Fruit fly (Drosophila melanogaster) whole organism, embryonic: Measurements from ENCODE around the gene CG43675.

Source experiments
- Asciz ChIP-seq: fragments of 200-800 bp; sonication (Bioruptor generic); optimal IDR thresholded peaks from 2 replicates; lab custom pipeline; 2017; ENCODE audit warnings: missing biosample characterization, mild to moderate bottlenecking, missing genetic modification characterization, missing genetic modification reagents
- Awh ChIP-seq: fragments of 200-800 bp; sonication (Bioruptor generic); IDR thresholded peaks from 2 replicates; pipeline ENCODE4, ENCODE4 v1.3.6; 2022; ENCODE audit warnings: missing biosample characterization, missing genetic modification characterization
- Blimp-1 ChIP-seq: fragments of 200-800 bp; sonication (Bioruptor generic); optimal IDR thresholded peaks from 3 replicates; lab custom pipeline; 2018; ENCODE audit warnings: missing biosample characterization, missing genetic modification characterization, mild to moderate bottlenecking, moderate library complexity, missing genetic modification reagents
- CG10267 ChIP-seq: fragments of 200-800 bp; sonication (Bioruptor generic); optimal IDR thresholded peaks from 2 replicates; lab custom pipeline; 2018; ENCODE audit warnings: missing biosample characterization, mild to moderate bottlenecking, missing genetic modification characterization, moderate library complexity
- CG10543 ChIP-seq: fragments of 200-800 bp; sonication (Bioruptor generic); optimal IDR thresholded peaks from 3 replicates; lab custom pipeline; 2017; ENCODE audit warnings: missing biosample characterization, mild to moderate bottlenecking, missing genetic modification characterization, moderate library complexity
- CG11398 ChIP-seq: fragments of 200-800 bp; sonication (Bioruptor generic); optimal IDR thresholded peaks from 2 replicates; lab custom pipeline; 2016; ENCODE audit warnings: missing biosample characterization, missing genetic modification characterization
- CG12071 ChIP-seq: fragments of 200-800 bp; sonication (Bioruptor generic); optimal IDR thresholded peaks from 3 replicates; lab custom pipeline; 2018; ENCODE audit warnings: missing biosample characterization, mild to moderate bottlenecking, missing genetic modification characterization
- CG12236 ChIP-seq: fragments of 200-800 bp; sonication (Bioruptor generic); optimal IDR thresholded peaks from 2 replicates; lab custom pipeline; 2016; ENCODE audit warnings: missing biosample characterization, missing genetic modification characterization
- CG12299 ChIP-seq: fragments of 200-800 bp; sonication (Bioruptor generic); optimal IDR thresholded peaks from 2 replicates; lab custom pipeline; 2018; ENCODE audit warnings: missing biosample characterization, mild to moderate bottlenecking, missing genetic modification characterization
- CG12659 ChIP-seq: fragments of 200-800 bp; sonication (Bioruptor generic); optimal IDR thresholded peaks from 3 replicates; lab custom pipeline; 2017; ENCODE audit warnings: mild to moderate bottlenecking, missing biosample characterization, missing genetic modification reagents, missing genetic modification characterization
- CG12769 ChIP-seq: fragments of 200-800 bp; sonication (Bioruptor generic); optimal IDR thresholded peaks from 2 replicates; lab custom pipeline; 2019; ENCODE audit warnings: missing biosample characterization, mild to moderate bottlenecking, missing genetic modification characterization, moderate library complexity
- CG13296 ChIP-seq: fragments of 200-800 bp; sonication (Bioruptor generic); optimal IDR thresholded peaks from 3 replicates; lab custom pipeline; 2018; ENCODE audit warnings: missing biosample characterization, mild to moderate bottlenecking, missing genetic modification characterization
- CG16863 ChIP-seq: fragments of 200-800 bp; sonication (Bioruptor generic); optimal IDR thresholded peaks from 3 replicates; lab custom pipeline; 2016; ENCODE audit warnings: missing biosample characterization, missing genetic modification characterization
- CG17359 ChIP-seq: fragments of 200-800 bp; sonication (Bioruptor generic); optimal IDR thresholded peaks from 3 replicates; lab custom pipeline; 2018; ENCODE audit warnings: missing biosample characterization, mild to moderate bottlenecking, missing genetic modification characterization, moderate library complexity
- CG17361 ChIP-seq: fragments of 200-800 bp; sonication (Bioruptor generic); IDR thresholded peaks from 3 replicates; pipeline ENCODE4 v1.3.6; 2022; ENCODE audit warnings: missing biosample characterization, missing genetic modification characterization
- CG17612 ChIP-seq: fragments of 200-800 bp; sonication (Bioruptor generic); IDR thresholded peaks from 2 replicates; pipeline ENCODE4 v1.3.6; 2022; ENCODE audit warnings: missing biosample characterization, missing genetic modification characterization
- CG17802 ChIP-seq: fragments of 200-800 bp; sonication (Bioruptor generic); optimal IDR thresholded peaks from 2 replicates; lab custom pipeline; 2018; ENCODE audit warnings: missing biosample characterization, mild to moderate bottlenecking, missing genetic modification characterization, moderate library complexity
- CG17829 ChIP-seq: fragments of 200-800 bp; optimal IDR thresholded peaks from 2 replicates; lab custom pipeline; 2019; ENCODE audit warnings: missing biosample characterization, mild to moderate bottlenecking, missing genetic modification characterization, moderate library complexity
- CG17912 ChIP-seq: fragments of 200-800 bp; sonication (Bioruptor generic); optimal IDR thresholded peaks from 2 replicates; lab custom pipeline; 2018; ENCODE audit warnings: missing biosample characterization, mild to moderate bottlenecking, missing genetic modification characterization
- CG18262 ChIP-seq: fragments of 200-800 bp; optimal IDR thresholded peaks from 3 replicates; lab custom pipeline; 2019; ENCODE audit warnings: missing biosample characterization, mild to moderate bottlenecking, missing genetic modification characterization, moderate library complexity
- CG33557 ChIP-seq: fragments of 200-800 bp; sonication (Bioruptor generic); optimal IDR thresholded peaks from 2 replicates; lab custom pipeline; 2019; ENCODE audit warnings: missing biosample characterization, mild to moderate bottlenecking, missing genetic modification characterization, moderate library complexity
- CG7357 ChIP-seq: fragments of 200-800 bp; sonication (Bioruptor generic); IDR thresholded peaks from 3 replicates; pipeline ENCODE4 v1.3.6; 2022; ENCODE audit warnings: missing biosample characterization, missing genetic modification characterization
- CG7556 ChIP-seq: fragments of 200-800 bp; sonication (Bioruptor generic); optimal IDR thresholded peaks from 2 replicates; lab custom pipeline; 2017; ENCODE audit warnings: missing biosample characterization, mild to moderate bottlenecking, missing genetic modification characterization
- CG8944 ChIP-seq: fragments of 200-800 bp; sonication (Bioruptor generic); optimal IDR thresholded peaks from 3 replicates; lab custom pipeline; 2016; ENCODE audit warnings: missing biosample characterization, missing genetic modification characterization
- CG9727 ChIP-seq: fragments of 200-800 bp; sonication (Bioruptor generic); optimal IDR thresholded peaks from 3 replicates; lab custom pipeline; 2017; ENCODE audit warnings: missing biosample characterization, mild to moderate bottlenecking, missing genetic modification characterization
- Chrac-16 ChIP-seq: fragments of 200-800 bp; sonication (Bioruptor generic); optimal IDR thresholded peaks from 3 replicates; lab custom pipeline; 2016; ENCODE audit warnings: missing biosample characterization, missing genetic modification characterization
- Elba2 ChIP-seq: fragments of 200-800 bp; sonication (Bioruptor generic); optimal IDR thresholded peaks from 3 replicates; lab custom pipeline; 2016; ENCODE audit warnings: missing biosample characterization, missing genetic modification characterization
- Hand ChIP-seq: fragments of 200-800 bp; sonication (Bioruptor generic); optimal IDR thresholded peaks from 2 replicates; lab custom pipeline; 2017; ENCODE audit warnings: mild to moderate bottlenecking, missing biosample characterization, missing genetic modification reagents, missing genetic modification characterization
- Hr3 ChIP-seq: fragments of 200-800 bp; sonication (Bioruptor generic); optimal IDR thresholded peaks from 3 replicates; lab custom pipeline; 2016; ENCODE audit warnings: missing biosample characterization, missing genetic modification characterization
- Hr39 ChIP-seq: fragments of >200 bp; optimal IDR thresholded peaks from 2 replicates; lab custom pipeline; 2017
- Lpt ChIP-seq: fragments of >200 bp; optimal IDR thresholded peaks from 2 replicates; lab custom pipeline; 2018; ENCODE audit warnings: missing biosample characterization, missing genetic modification characterization
- MBD-R2 ChIP-seq: fragments of 200-800 bp; sonication (Bioruptor generic); IDR thresholded peaks from 2 replicates; pipeline ENCODE4 v1.3.6; 2022; ENCODE audit warnings: missing biosample characterization, missing genetic modification characterization
- PHDP ChIP-seq: fragments of 200-800 bp; sonication (Bioruptor generic); optimal IDR thresholded peaks from 3 replicates; lab custom pipeline; 2018; ENCODE audit warnings: missing biosample characterization, mild to moderate bottlenecking, missing genetic modification characterization, moderate library complexity
- Ptx1 ChIP-seq: fragments of 200-800 bp; sonication (Bioruptor generic); IDR thresholded peaks from 2 replicates; pipeline ENCODE4 v1.3.6; 2022; ENCODE audit warnings: missing biosample characterization, missing genetic modification characterization
- Sox100B ChIP-seq: fragments of 200-800 bp; sonication (Bioruptor generic); optimal IDR thresholded peaks from 3 replicates; lab custom pipeline; 2018; ENCODE audit warnings: missing biosample characterization, mild to moderate bottlenecking, missing genetic modification characterization
- Sry-δ ChIP-seq: fragments of 200-800 bp; sonication (Bioruptor generic); optimal IDR thresholded peaks from 2 replicates; lab custom pipeline; 2016; ENCODE audit warnings: missing biosample characterization, missing genetic modification characterization
- bcd ChIP-seq: fragments of 200-800 bp; sonication (Bioruptor generic); optimal IDR thresholded peaks from 2 replicates; lab custom pipeline; 2017; ENCODE audit warnings: missing biosample characterization, mild to moderate bottlenecking, missing genetic modification characterization
- crc ChIP-seq: fragments of 200-800 bp; sonication (Bioruptor generic); optimal IDR thresholded peaks from 2 replicates; lab custom pipeline; 2016; ENCODE audit warnings: missing biosample characterization, missing genetic modification characterization
- cwo ChIP-seq: fragments of 200-800 bp; sonication (Bioruptor generic); optimal IDR thresholded peaks from 3 replicates; lab custom pipeline; 2017; ENCODE audit warnings: missing biosample characterization, missing genetic modification characterization, mild to moderate bottlenecking, moderate library complexity, missing genetic modification reagents
- ftz-f1 ChIP-seq: fragments of 200-800 bp; sonication (Bioruptor generic); optimal IDR thresholded peaks from 2 replicates; lab custom pipeline; 2016; ENCODE audit warnings: missing biosample characterization, missing genetic modification characterization
- knrl ChIP-seq: fragments of 200-800 bp; sonication (Bioruptor generic); IDR thresholded peaks from 3 replicates; pipeline ENCODE4 v1.3.6; 2022; ENCODE audit warnings: missing biosample characterization, missing genetic modification characterization; ENCODE audit not compliant: partially characterized antibody
- lab ChIP-seq: fragments of 200-800 bp; sonication (Bioruptor generic); optimal IDR thresholded peaks from 3 replicates; lab custom pipeline; 2017; ENCODE audit warnings: missing biosample characterization, missing genetic modification characterization, mild to moderate bottlenecking, moderate library complexity, missing genetic modification reagents
- lola ChIP-seq, 3 experiments: fragments of >200 bp in 2 of 3; fragments of 200-800 bp in 1 of 3; sonication (Bioruptor generic) in 1 of 3; optimal IDR thresholded peaks; 2 replicates each; lab custom pipeline; 2017 to 2019; ENCODE audit warnings: missing biosample characterization in 3 of 3, missing genetic modification characterization in 3 of 3, mild to moderate bottlenecking in 1 of 3, moderate library complexity in 1 of 3
- mirr ChIP-seq: fragments of 200-800 bp; sonication (Bioruptor generic); optimal IDR thresholded peaks from 3 replicates; lab custom pipeline; 2018; ENCODE audit warnings: missing biosample characterization, mild to moderate bottlenecking, missing genetic modification characterization
- mld ChIP-seq: fragments of 200-800 bp; sonication (Bioruptor generic); IDR thresholded peaks from 3 replicates; pipeline ENCODE4 v1.3.6; 2022; ENCODE audit warnings: missing biosample characterization, missing genetic modification characterization; ENCODE audit not compliant: partially characterized antibody
- pum ChIP-seq: fragments of 200-800 bp; sonication (Bioruptor generic); optimal IDR thresholded peaks from 2 replicates; lab custom pipeline; 2016; ENCODE audit warnings: missing biosample characterization, missing genetic modification characterization
- slp2 ChIP-seq: fragments of 200-800 bp; sonication (Bioruptor generic); optimal IDR thresholded peaks from 2 replicates; lab custom pipeline; 2016; ENCODE audit warnings: missing biosample characterization, missing genetic modification characterization
- unpg ChIP-seq: fragments of 200-800 bp; sonication (Bioruptor generic); optimal IDR thresholded peaks from 3 replicates; lab custom pipeline; 2018; ENCODE audit warnings: missing biosample characterization, mild to moderate bottlenecking, missing genetic modification characterization, moderate library complexity

The CG43675 gene

dm6 chr3R:9351415-9352379 is 3.6 kb upstream of the CG43675 start (continued):
- TF ChIP-seq knrl (GFP tag; lab: Robert Waterston, UW) (no peak), CG17359 (tag; lab: Kevin White, UChicago) (peak; percentile 54), Hr39 (lab: Kevin White, UChicago) (no peak), CG10267 (peak; percentile 4), cwo (GFP tag; lab: Kevin White, UChicago) (peak; percentile 87), Ptx1 (0 out of 2 replicates have a peak, but pooled peaks have one; percentile 22), CG7556 (GFP tag; lab: Kevin White, UChicago) (peak; percentile 70), Hr3 (GFP tag; lab: Kevin White, UChicago) (peak; percentile 26), Hand (GFP tag; lab: Kevin White, UChicago) (peak; percentile 55), CG16863 (GFP tag; lab: Kevin White, UChicago) (peak; percentile 19), lola (GFP tag; optimal IDR thresholded peaks at IDR 0.05; lab: Kevin White, UChicago) (no peak), mld (GFP tag; lab: Robert Waterston, UW) (no peak), slp2 (GFP tag; lab: Kevin White, UChicago) (peak; percentile 0), MBD-R2 (no peak), CG17361 (GFP tag; lab: Robert Waterston, UW) (no peak), CG9727 (GFP tag; lab: Kevin White, UChicago) (peak; percentile 75), CG7357 (GFP tag; lab: Robert Waterston, UW) (peak; percentile 55; the same call in 1 of the 3 replicates), crc (GFP tag; lab: Kevin White, UChicago) (peak; percentile 70), ftz-f1 (GFP tag; lab: Kevin White, UChicago) (peak; percentile 69), CG17612 (no peak), Asciz (GFP tag; lab: Kevin White, UChicago) (peak; percentile 20), CG12236 (GFP tag; lab: Kevin White, UChicago) (no peak), CG13296 (peak; percentile 38), CG8944 (GFP tag; lab: Kevin White, UChicago) (peak; percentile 19), Sry-δ (peak; percentile 16), lab (GFP tag; lab: Kevin White, UChicago) (peak; percentile 88), CG12299 (tag; lab: Kevin White, UChicago) (no peak), CG17912 (GFP tag; lab: Kevin White, UChicago) (peak; percentile 17), Lpt (GFP tag; lab: Kevin White, UChicago) (no peak), PHDP (tag; lab: Kevin White, UChicago) (peak; percentile 72), Awh (GFP tag; lab: Robert Waterston, UW) (no peak), CG18262 (tag; lab: Kevin White, UChicago) (peak; percentile 21), CG11398 (GFP tag; lab: Kevin White, UChicago) (peak; percentile 65), CG17802 (tag; lab: Kevin White, UChicago) (no peak), mirr (GFP tag; lab: Kevin White, UChicago) (peak; percentile 81), CG10543 (GFP tag; lab: Kevin White, UChicago) (peak; percentile 91), CG17829 (tag; lab: Kevin White, UChicago) (peak; percentile 23), Sox100B (peak; percentile 28), CG12071 (GFP tag; lab: Kevin White, UChicago) (peak; percentile 60), bcd (GFP tag; lab: Kevin White, UChicago) (peak; percentile 73), CG33557 (GFP tag; lab: Kevin White, UChicago) (no peak), CG12659 (GFP tag; lab: Kevin White, UChicago) (peak; percentile 49), unpg (peak; percentile 57), Elba2 (GFP tag; lab: Kevin White, UChicago) (no peak), Chrac-16 (GFP tag; lab: Kevin White, UChicago) (peak; percentile 40), pum (peak; percentile 39), Blimp-1 (peak; percentile 39), CG12769 (tag; lab: Kevin White, UChicago) (peak; percentile 71)
